Worm (Caenorhabditis elegans) whole organism, mixed stage, embryonic: ENCODE data around the gene irld-62.

ENCODE experiments used
- M03D4.4 ChIP-seq: sonication (generic microtip); optimal IDR thresholded peaks from 2 replicates; lab custom pipeline; 2017; ENCODE audit warnings: mild to moderate bottlenecking, missing genetic modification characterization, missing compliant biosample characterization
- hlh-1 ChIP-seq: fragments of 150-350 bp; optimal IDR thresholded peaks from 2 replicates; lab custom pipeline; 2014; ENCODE audit warnings: missing biosample characterization, missing genetic modification reagents, missing genetic modification characterization
- lsy-2 ChIP-seq: fragments of 150-350 bp; optimal IDR thresholded peaks from 2 replicates; lab custom pipeline; 2014; ENCODE audit warnings: missing biosample characterization, missing genetic modification characterization
- nhr-237 ChIP-seq: fragments of 150-350 bp; optimal IDR thresholded peaks from 2 replicates; lab custom pipeline; 2014; ENCODE audit warnings: missing biosample characterization, missing genetic modification characterization
- nhr-28 ChIP-seq: fragments of 150-350 bp; optimal IDR thresholded peaks from 2 replicates; lab custom pipeline; 2014; ENCODE audit warnings: missing biosample characterization, missing genetic modification characterization
- unc-39 ChIP-seq: fragments of 150-350 bp; optimal IDR thresholded peaks from 2 replicates; lab custom pipeline; 2014; ENCODE audit warnings: missing biosample characterization, missing genetic modification characterization
- unc-62 ChIP-seq: fragments of 150-350 bp; optimal IDR thresholded peaks from 2 replicates; lab custom pipeline; 2014; ENCODE audit warnings: missing biosample characterization, missing genetic modification reagents, missing genetic modification characterization
- ztf-11 ChIP-seq: fragments of 150-350 bp; optimal IDR thresholded peaks from 2 replicates; lab custom pipeline; 2014; ENCODE audit warnings: missing biosample characterization, missing genetic modification characterization

- TF ChIP-seq unc-62 (GFP tag; lab: Kevin White, UChicago) (no peak), nhr-237 (tag; lab: Kevin White, UChicago) (no peak), hlh-1 (no peak), unc-39 (tag; lab: Kevin White, UChicago) (no peak), ztf-11 (no peak), nhr-28 (tag; lab: Kevin White, UChicago) (no peak), M03D4.4 (tag; lab: Kevin White, UChicago) (no peak), lsy-2 (tag; lab: Kevin White, UChicago) (no peak)
Measured at ce11 chrV:15309011-15309410, 1.9 kb upstream of the irld-62 start, which contains the start of gene srz-10.
